Worm (Caenorhabditis elegans) whole organism, L4 larva: ENCODE measurements around the gene twk-20.

Experiments
- F10B5.3 ChIP-seq: sonication (generic microtip); optimal IDR thresholded peaks from 2 replicates; lab custom pipeline; 2016; ENCODE audit warnings: mild to moderate bottlenecking, missing genetic modification characterization, missing compliant biosample characterization
- F37D6.2 ChIP-seq: sonication (generic microtip); optimal IDR thresholded peaks from 2 replicates; lab custom pipeline; 2016; ENCODE audit warnings: mild to moderate bottlenecking, missing genetic modification characterization, missing compliant biosample characterization
- R02D3.7 ChIP-seq: fragments of 150-350 bp; sonication (generic microtip); optimal IDR thresholded peaks from 3 replicates; lab custom pipeline; 2014; ENCODE audit warnings: missing biosample characterization, missing genetic modification characterization
- T26A8.4 ChIP-seq: fragments of 200-800 bp; sonication (Bioruptor generic); IDR thresholded peaks from 2 replicates; pipeline ENCODE4 v1.3.6; 2022; ENCODE audit warnings: missing genetic modification characterization, missing compliant biosample characterization
- Y105C5A.15 ChIP-seq: fragments of 200-800 bp; sonication (Bioruptor generic); IDR thresholded peaks from 2 replicates; pipeline ENCODE4 v1.3.6; 2022; ENCODE audit warnings: missing genetic modification characterization, missing compliant biosample characterization
- Y5F2A.4 ChIP-seq: fragments of 200-800 bp; sonication (Bioruptor generic); optimal IDR thresholded peaks from 2 replicates; lab custom pipeline; 2018; ENCODE audit warnings: mild to moderate bottlenecking, missing genetic modification characterization, missing compliant biosample characterization
- ZK337.2 ChIP-seq: fragments of 200-800 bp; sonication (Bioruptor generic); IDR thresholded peaks from 2 replicates; pipeline ENCODE4 v1.3.6; 2022; ENCODE audit warnings: missing genetic modification reagents, missing genetic modification characterization, missing compliant biosample characterization
- ZK546.5 ChIP-seq, 2 experiments: sonication (generic microtip); optimal IDR thresholded peaks; 2 replicates each; lab custom pipeline; 2017; ENCODE audit warnings: missing biosample characterization in 2 of 2, missing genetic modification characterization in 2 of 2
- aha-1 ChIP-seq: fragments of 150-350 bp; peaks from one replicate; lab custom pipeline; 2014; ENCODE audit warnings: missing biosample characterization, missing genetic modification characterization
- aly-2 ChIP-seq: sonication (generic microtip); optimal IDR thresholded peaks from 2 replicates; lab custom pipeline; 2018; ENCODE audit warnings: missing biosample characterization, missing genetic modification characterization
- ama-1 ChIP-seq: fragments of 150-350 bp; optimal IDR thresholded peaks from 2 replicates; lab custom pipeline; 2014; ENCODE audit warnings: inconsistent platforms, mixed read lengths
- ceh-28 ChIP-seq: fragments of 150-350 bp; optimal IDR thresholded peaks from 2 replicates; lab custom pipeline; 2014; ENCODE audit warnings: missing biosample characterization, missing genetic modification reagents, missing genetic modification characterization
- ceh-62 ChIP-seq: sonication (generic microtip); optimal IDR thresholded peaks from 2 replicates; lab custom pipeline; 2017; ENCODE audit warnings: missing biosample characterization, missing genetic modification characterization
- ceh-82 ChIP-seq: sonication (generic microtip); optimal IDR thresholded peaks from 2 replicates; lab custom pipeline; 2017; ENCODE audit warnings: missing biosample characterization, missing genetic modification characterization
- ces-1 ChIP-seq: fragments of 150-350 bp; sonication (generic microtip); optimal IDR thresholded peaks from 4 replicates; lab custom pipeline; 2014; ENCODE audit warnings: missing biosample characterization, missing genetic modification reagents, missing genetic modification characterization
- ctbp-1 ChIP-seq: fragments of 200-800 bp; sonication (Bioruptor generic); IDR thresholded peaks from 2 replicates; pipeline ENCODE4 v1.3.6; 2022; ENCODE audit warnings: missing genetic modification reagents, missing genetic modification characterization, missing compliant biosample characterization
- daf-16 ChIP-seq, 3 experiments: sonication (generic microtip); optimal IDR thresholded peaks; 2 replicates each; lab custom pipeline; 2016 to 2017; ENCODE audit warnings: missing genetic modification characterization in 3 of 3, missing genetic modification reagents in 3 of 3, mild to moderate bottlenecking in 2 of 3, missing compliant biosample characterization in 2 of 3, missing biosample characterization in 1 of 3, moderate library complexity in 1 of 3
- dmd-6 ChIP-seq: fragments of 200-800 bp; sonication (Bioruptor generic); IDR thresholded peaks from 2 replicates; pipeline ENCODE4 v1.3.6; 2022; ENCODE audit warnings: missing genetic modification reagents, missing genetic modification characterization, missing compliant biosample characterization
- duxl-1 ChIP-seq: sonication (generic microtip); optimal IDR thresholded peaks from 2 replicates; lab custom pipeline; 2016; ENCODE audit warnings: mild to moderate bottlenecking, missing genetic modification characterization, moderate library complexity, missing compliant biosample characterization; ENCODE audit not compliant: poor library complexity
- dve-1 ChIP-seq: sonication (generic microtip); optimal IDR thresholded peaks from 2 replicates; lab custom pipeline; 2017; ENCODE audit warnings: antibody characterized with exemption, mild to moderate bottlenecking, missing genetic modification characterization, missing compliant biosample characterization; ENCODE audit not compliant: insufficient read depth
- egl-27 ChIP-seq: sonication (generic microtip); optimal IDR thresholded peaks from 3 replicates; lab custom pipeline; 2017; ENCODE audit warnings: missing biosample characterization, missing genetic modification reagents, missing genetic modification characterization
- hif-1 ChIP-seq, 2 experiments: sonication (generic microtip); optimal IDR thresholded peaks; 2 replicates each; lab custom pipeline; 2016 to 2017; ENCODE audit warnings: missing compliant biosample characterization in 2 of 2, missing genetic modification characterization in 2 of 2, missing genetic modification reagents in 2 of 2, missing genotype in 2 of 2, mild to moderate bottlenecking in 1 of 2
- hmg-1.1 ChIP-seq: fragments of 200-800 bp; sonication (Bioruptor generic); IDR thresholded peaks from 2 replicates; pipeline ENCODE4 v1.3.6; 2022; ENCODE audit warnings: missing genetic modification reagents, missing genetic modification characterization, missing compliant biosample characterization
- lim-7 ChIP-seq: fragments of 200-800 bp; sonication (Bioruptor generic); IDR thresholded peaks from 2 replicates; pipeline ENCODE4 v1.3.6; 2022; ENCODE audit warnings: missing genetic modification characterization, missing compliant biosample characterization
- lin-13 ChIP-seq: fragments of 150-350 bp; optimal IDR thresholded peaks from 2 replicates; lab custom pipeline; 2014; ENCODE audit warnings: missing biosample characterization, missing genetic modification reagents, missing genetic modification characterization
- lin-15B ChIP-seq: fragments of 150-350 bp; sonication (generic microtip); optimal IDR thresholded peaks from 3 replicates; lab custom pipeline; 2014; ENCODE audit warnings: missing biosample characterization, missing genetic modification characterization
- lin-29 ChIP-seq: fragments of 200-800 bp; sonication (Bioruptor generic); IDR thresholded peaks from 2 replicates; pipeline ENCODE4 v1.3.6; 2022; ENCODE audit warnings: missing genetic modification reagents, missing genetic modification characterization, missing compliant biosample characterization
- lin-39 ChIP-seq: fragments of 150-350 bp; optimal IDR thresholded peaks from 2 replicates; lab custom pipeline; 2014; ENCODE audit warnings: missing biosample characterization, missing genetic modification reagents, missing genetic modification characterization
- lsy-2 ChIP-seq, 2 experiments: fragments of 150-350 bp in 1 of 2; sonication (generic microtip) in 1 of 2; optimal IDR thresholded peaks; 2 replicates each; lab custom pipeline; 2014 to 2017; ENCODE audit warnings: missing biosample characterization in 2 of 2, missing genetic modification characterization in 2 of 2
- madf-9 ChIP-seq: fragments of 200-800 bp; sonication (Bioruptor generic); conservative IDR thresholded peaks from 2 replicates; pipeline ENCODE4 v1.3.6; 2022; ENCODE audit warnings: missing genetic modification reagents, missing genetic modification characterization, missing compliant biosample characterization
- mdl-1 ChIP-seq, 2 experiments: fragments of 150-350 bp in 1 of 2; sonication (generic microtip) in 1 of 2; optimal IDR thresholded peaks; 2 replicates each; lab custom pipeline; 2014 to 2017; ENCODE audit warnings: missing biosample characterization in 2 of 2, missing genetic modification characterization in 2 of 2
- mep-1 ChIP-seq: fragments of 150-350 bp; sonication (generic microtip); optimal IDR thresholded peaks from 3 replicates; lab custom pipeline; 2014; ENCODE audit warnings: missing biosample characterization, missing genetic modification characterization
- mxl-3 ChIP-seq: fragments of 200-800 bp; sonication (Bioruptor generic); optimal IDR thresholded peaks from 2 replicates; lab custom pipeline; 2018; ENCODE audit warnings: mild to moderate bottlenecking, missing genetic modification characterization, missing compliant biosample characterization
- nhr-11 ChIP-seq: fragments of 150-350 bp; optimal IDR thresholded peaks from 2 replicates; lab custom pipeline; 2014; ENCODE audit warnings: missing biosample characterization, missing genetic modification characterization
- nhr-111 ChIP-seq: fragments of 200-800 bp; sonication (Bioruptor generic); optimal IDR thresholded peaks from 2 replicates; lab custom pipeline; 2018; ENCODE audit warnings: mild to moderate bottlenecking, missing genetic modification characterization, missing compliant biosample characterization
- nhr-25 ChIP-seq: sonication (generic microtip); optimal IDR thresholded peaks from 2 replicates; lab custom pipeline; 2017; ENCODE audit warnings: missing genetic modification characterization, mild to moderate bottlenecking, missing compliant biosample characterization, antibody characterized with exemption, moderate library complexity, borderline replicate concordance; ENCODE audit not compliant: insufficient read depth
- nhr-41 ChIP-seq: fragments of 200-800 bp; sonication (Bioruptor generic); IDR thresholded peaks from 2 replicates; pipeline ENCODE4 v1.3.6; 2022; ENCODE audit warnings: missing genetic modification reagents, missing genetic modification characterization, missing compliant biosample characterization
- nhr-48 ChIP-seq: sonication (generic microtip); optimal IDR thresholded peaks from 2 replicates; lab custom pipeline; 2016; ENCODE audit warnings: mild to moderate bottlenecking, missing genetic modification characterization, missing compliant biosample characterization
- nhr-76 ChIP-seq: fragments of 150-350 bp; optimal IDR thresholded peaks from 2 replicates; lab custom pipeline; 2014; ENCODE audit warnings: missing biosample characterization, missing genetic modification characterization
- pqm-1 ChIP-seq: sonication (generic microtip); optimal IDR thresholded peaks from 2 replicates; lab custom pipeline; 2017; ENCODE audit warnings: missing biosample characterization, missing genetic modification characterization
- rbr-2 ChIP-seq: sonication (generic microtip); optimal IDR thresholded peaks from 2 replicates; lab custom pipeline; 2016; ENCODE audit warnings: missing genotype, missing genetic modification characterization, missing compliant biosample characterization
- set-16 ChIP-seq: fragments of 200-800 bp; sonication (Bioruptor generic); IDR thresholded peaks from 2 replicates; pipeline ENCODE4 v1.3.6; 2022; ENCODE audit warnings: missing genetic modification reagents, missing genetic modification characterization, missing compliant biosample characterization
- snpc-1.2 ChIP-seq: fragments of 200-800 bp; sonication (Bioruptor generic); IDR thresholded peaks from 2 replicates; pipeline ENCODE4 v1.3.6; 2022; ENCODE audit warnings: missing genetic modification reagents, missing genetic modification characterization, missing compliant biosample characterization
- snpc-4 ChIP-seq: fragments of 150-350 bp; optimal IDR thresholded peaks from 2 replicates; lab custom pipeline; 2014; ENCODE audit warnings: missing biosample characterization, missing genetic modification characterization
- unc-130 ChIP-seq: sonication (generic microtip); optimal IDR thresholded peaks from 2 replicates; lab custom pipeline; 2016; ENCODE audit warnings: missing genetic modification reagents, missing genetic modification characterization, missing compliant biosample characterization
- unc-62 ChIP-seq, 3 experiments: fragments of 150-350 bp in 1 of 3; sonication (generic microtip); optimal IDR thresholded peaks in 2 of 3; peaks in 1 of 3; 1 replicate in 1 of 3; 2 replicates in 2 of 3; lab custom pipeline; 2014 to 2017; ENCODE audit warnings: missing biosample characterization in 3 of 3, missing genetic modification characterization in 3 of 3, missing genetic modification reagents in 3 of 3, missing genotype in 1 of 3
- ztf-7 ChIP-seq: fragments of 150-350 bp; optimal IDR thresholded peaks from 2 replicates; lab custom pipeline; 2014; ENCODE audit warnings: missing biosample characterization, missing genetic modification characterization

The twk-20 gene

ce11 chrX:13663641-13664633 is 24.3 kb downstream of the twk-20 start, which contains the start of gene C04A11.5 (continued):
- TF ChIP-seq Y5F2A.4 (GFP tag; lab: Kevin White, UChicago) = no peak
- TF ChIP-seq dve-1 (tag; lab: Kevin White, UChicago) = no peak
- TF ChIP-seq ctbp-1 (GFP tag; lab: Robert Waterston, UW) = no peak
- no peak for TF ChIP-seq lin-29 (GFP tag; lab: Robert Waterston, UW)
- TF ChIP-seq nhr-25 (tag; lab: Kevin White, UChicago) = no peak
- no peak for TF ChIP-seq mep-1 (tag; lab: Kevin White, UChicago)
- no peak for TF ChIP-seq nhr-11 (tag; lab: Kevin White, UChicago)
- no peak for TF ChIP-seq snpc-4 (tag; lab: Kevin White, UChicago)
- TF ChIP-seq ZK337.2 (GFP tag; lab: Robert Waterston, UW) = no peak
- TF ChIP-seq F37D6.2 (tag; lab: Kevin White, UChicago) = no peak
- no peak for TF ChIP-seq unc-130
- TF ChIP-seq mdl-1 (tag; optimal IDR thresholded peaks at IDR 0.05; lab: Kevin White, UChicago) = peak in 1 of 2 experiments; percentile 14
- no peak for TF ChIP-seq nhr-41 (GFP tag; lab: Robert Waterston, UW)
- TF ChIP-seq F10B5.3 (tag; lab: Kevin White, UChicago) = no peak
- TF ChIP-seq lin-13 (GFP tag; lab: Kevin White, UChicago) = no peak
- TF ChIP-seq dmd-6 (GFP tag; lab: Robert Waterston, UW) = no peak
- TF ChIP-seq nhr-76 (tag; lab: Kevin White, UChicago) = no peak
- no peak for TF ChIP-seq T26A8.4 (GFP tag; lab: Robert Waterston, UW)
- no peak for TF ChIP-seq ceh-82
- TF ChIP-seq ama-1 (lab: Kevin White, UChicago) = no peak
- no peak for TF ChIP-seq lsy-2 (tag; optimal IDR thresholded peaks at IDR 0.05; lab: Kevin White, UChicago)
- TF ChIP-seq lin-39 = no peak
- no peak for TF ChIP-seq R02D3.7 (tag; lab: Kevin White, UChicago)
- no peak for TF ChIP-seq nhr-111 (GFP tag; lab: Kevin White, UChicago)
- no peak for TF ChIP-seq lin-15B
- no peak for TF ChIP-seq ces-1 (GFP tag; lab: Kevin White, UChicago)
- TF ChIP-seq ztf-7 = no peak
- TF ChIP-seq rbr-2 = no peak
- TF ChIP-seq nhr-48 (tag; lab: Kevin White, UChicago) = no peak
- TF ChIP-seq lim-7 = no peak
- no peak for TF ChIP-seq snpc-1.2 (GFP tag; lab: Robert Waterston, UW)
- TF ChIP-seq ceh-62 (tag; lab: Kevin White, UChicago) = no peak
- TF ChIP-seq set-16 = no peak
- TF ChIP-seq duxl-1 (tag; lab: Kevin White, UChicago) = no peak
- no peak for TF ChIP-seq ceh-28
- no peak for TF ChIP-seq aly-2 (tag; lab: Kevin White, UChicago)
- TF ChIP-seq unc-62 (GFP tag; optimal IDR thresholded peaks at IDR 0.05 in 1 of 2; lab: Kevin White, UChicago) = peak in 1 of 2 experiments; percentile 30
- no peak for TF ChIP-seq unc-62 (tag; optimal IDR thresholded peaks at IDR 0.05; lab: Kevin White, UChicago)

- TF ChIP-seq rbr-2 = peak; percentile 92
- peak; percentile 98 for TF ChIP-seq Y105C5A.15 (GFP tag; lab: Robert Waterston, UW)
- peak; percentile 72 to 79 for TF ChIP-seq hif-1 (tag; optimal IDR thresholded peaks at IDR 0.05; lab: Kevin White, UChicago)
- no peak for TF ChIP-seq ceh-28
- TF ChIP-seq snpc-4 (tag; lab: Kevin White, UChicago) = no peak
- TF ChIP-seq aha-1 (tag; lab: Kevin White, UChicago) = peak; percentile 97
- TF ChIP-seq lin-29 (GFP tag; lab: Robert Waterston, UW) = peak; percentile 76; the same call in 1 of the 2 replicates
- peak; percentile 83 for TF ChIP-seq lin-13 (GFP tag; lab: Kevin White, UChicago)
- peak in 1 of 2 experiments; percentile 35 for TF ChIP-seq ZK546.5 (tag; optimal IDR thresholded peaks at IDR 0.05; lab: Kevin White, UChicago)
- no peak for TF ChIP-seq egl-27 (tag; lab: Kevin White, UChicago)
- peak; percentile 88 to 98 for TF ChIP-seq daf-16 (GFP tag; optimal IDR thresholded peaks at IDR 0.05; lab: Kevin White, UChicago)
- TF ChIP-seq daf-16 (tag; optimal IDR thresholded peaks at IDR 0.05; lab: Kevin White, UChicago) = peak; percentile 80
- peak; percentile 76 for TF ChIP-seq mxl-3 (GFP tag; lab: Kevin White, UChicago)
- peak; percentile 95 for TF ChIP-seq madf-9 (GFP tag; lab: Robert Waterston, UW)
- TF ChIP-seq lsy-2 (tag; optimal IDR thresholded peaks at IDR 0.05; lab: Kevin White, UChicago) = peak in 1 of 2 experiments; percentile 78
- TF ChIP-seq nhr-48 (tag; lab: Kevin White, UChicago) = peak; percentile 84
- TF ChIP-seq pqm-1 (tag; lab: Kevin White, UChicago) = no peak
- peak; percentile 99 for TF ChIP-seq hmg-1.1
- TF ChIP-seq Y5F2A.4 (GFP tag; lab: Kevin White, UChicago) = peak; percentile 90
- TF ChIP-seq lin-15B = no peak
These were observed 25.8 kb downstream of the twk-20 start for ce11 chrX:13665447-13665846.
